Worm (Caenorhabditis elegans): Measurements from ENCODE around the gene par-1.
A peak's percentile ranks its signal among the peaks of the same experiment; 100 is the strongest.

Gene par-1

ce11 chrV:14162959-14163548 lies 17.9 kb upstream of the par-1 start, which contains the start of gene srd-26:
Gene srd-26 (minus strand): TSS chrV:14163009.
- TF ChIP-seq ztf-16 (tag; optimal IDR thresholded peaks at IDR 0.05) (no peak), eyg-1 (tag; optimal IDR thresholded peaks at IDR 0.05) (no peak), ceh-2 (tag; optimal IDR thresholded peaks at IDR 0.05) (no peak), ceh-45 (GFP tag; IDR thresholded peaks at IDR 0.05) (no peak), fkh-6 (tag; optimal IDR thresholded peaks at IDR 0.05) (no peak), ets-4 (tag; optimal IDR thresholded peaks at IDR 0.05) (no peak), unc-42 (tag; optimal IDR thresholded peaks at IDR 0.05) (no peak), tbx-2 (tag; optimal IDR thresholded peaks at IDR 0.05) (no peak), fax-1 (tag; optimal IDR thresholded peaks at IDR 0.05) (no peak), lin-11 (tag; optimal IDR thresholded peaks at IDR 0.05) (no peak), nhr-11 (tag; optimal IDR thresholded peaks at IDR 0.05) (no peak)

- TF ChIP-seq T23F11.4 (GFP tag; optimal IDR thresholded peaks at IDR 0.05): no peak
- TF ChIP-seq ceh-34 (tag; optimal IDR thresholded peaks at IDR 0.05): no peak
- TF ChIP-seq dmd-4 (tag; optimal IDR thresholded peaks at IDR 0.05; ENCODE audit: borderline replicate concordance): no peak
- no peak for TF ChIP-seq C08G9.2 (tag; optimal IDR thresholded peaks at IDR 0.05)
- TF ChIP-seq ama-1 (optimal IDR thresholded peaks at IDR 0.05): no peak
- no peak for TF ChIP-seq ceh-2 (tag; optimal IDR thresholded peaks at IDR 0.05)
- TF ChIP-seq rnt-1 (tag; optimal IDR thresholded peaks at IDR 0.05): no peak
- no peak for TF ChIP-seq syd-9 (tag; optimal IDR thresholded peaks at IDR 0.05)
- TF ChIP-seq elt-2 (tag; optimal IDR thresholded peaks at IDR 0.05): no peak
- TF ChIP-seq ahr-1 (tag; optimal IDR thresholded peaks at IDR 0.05): no peak
- no peak for TF ChIP-seq hlh-30 (tag; optimal IDR thresholded peaks at IDR 0.05; ENCODE audit: insufficient read depth)
- TF ChIP-seq pha-2 (tag; optimal IDR thresholded peaks at IDR 0.05): no peak
- TF ChIP-seq ets-4 (tag; optimal IDR thresholded peaks at IDR 0.05): no peak
Measured at ce11 chrV:14160698-14161097, 15.5 kb upstream of the par-1 start, which contains the start of gene cest-1.2. Gene cest-1.2 (minus strand): TSS chrV:14160862.

ce11 chrV:14156468-14156867 lies 11.3 kb upstream of the par-1 start, which contains the start of gene AH10.2:
Gene AH10.2 (plus strand): TSS chrV:14156768.
- no peak for TF ChIP-seq eyg-1 (tag; optimal IDR thresholded peaks at IDR 0.05)
- no peak for TF ChIP-seq ceh-45 (GFP tag; IDR thresholded peaks at IDR 0.05)
- no peak for TF ChIP-seq ceh-9 (tag; optimal IDR thresholded peaks at IDR 0.05)
- no peak for TF ChIP-seq unc-86 (tag; optimal IDR thresholded peaks at IDR 0.05)
- TF ChIP-seq ceh-31 (tag; optimal IDR thresholded peaks at IDR 0.05): no peak
- no peak for TF ChIP-seq che-1 (tag; optimal IDR thresholded peaks at IDR 0.05)
- no peak for TF ChIP-seq nhr-11 (tag; optimal IDR thresholded peaks at IDR 0.05)
- no peak for TF ChIP-seq pros-1 (tag; optimal IDR thresholded peaks at IDR 0.05)
- TF ChIP-seq zip-5 (tag; optimal IDR thresholded peaks at IDR 0.05): no peak
- TF ChIP-seq pqm-1 (tag; optimal IDR thresholded peaks at IDR 0.05): no peak
- no peak for TF ChIP-seq ceh-6 (GFP tag; optimal IDR thresholded peaks at IDR 0.05)
- no peak for TF ChIP-seq pat-9 (tag; optimal IDR thresholded peaks at IDR 0.05)
- TF ChIP-seq rnt-1 (tag; optimal IDR thresholded peaks at IDR 0.05): no peak
- no peak for TF ChIP-seq ceh-18 (tag; optimal IDR thresholded peaks at IDR 0.05)
- no peak for TF ChIP-seq F13H6.1 (tag; optimal IDR thresholded peaks at IDR 0.05)
- TF ChIP-seq hlh-30 (tag; optimal IDR thresholded peaks at IDR 0.05; ENCODE audit: insufficient read depth): no peak
- no peak for TF ChIP-seq tbx-7 (tag; optimal IDR thresholded peaks at IDR 0.05)
- no peak for TF ChIP-seq dve-1 (tag; optimal IDR thresholded peaks at IDR 0.05)
- no peak for TF ChIP-seq ceh-30 (tag; optimal IDR thresholded peaks at IDR 0.05)

- TF ChIP-seq unc-3 (GFP tag; conservative IDR thresholded peaks at IDR 0.05) (no peak), unc-3 (tag; optimal IDR thresholded peaks at IDR 0.05) (no peak), unc-55 (GFP tag; optimal IDR thresholded peaks at IDR 0.05) (peak; percentile 76), syd-9 (tag; optimal IDR thresholded peaks at IDR 0.05) (peak; percentile 30), pqm-1 (tag; optimal IDR thresholded peaks at IDR 0.05) (no peak), hlh-13 (GFP tag; optimal IDR thresholded peaks at IDR 0.05) (no peak), rnt-1 (tag; optimal IDR thresholded peaks at IDR 0.05) (peak; percentile 49), ceh-18 (tag; optimal IDR thresholded peaks at IDR 0.05) (peak; percentile 46), ceh-34 (tag; optimal IDR thresholded peaks at IDR 0.05) (peak; percentile 83), pat-9 (tag; optimal IDR thresholded peaks at IDR 0.05) (peak; percentile 72)
Measured at ce11 chrV:14153615-14154014, 8.4 kb upstream of the par-1 start.
